Worm (Caenorhabditis elegans): ENCODE data around the gene col-37.

The col-37 gene

ce11 chrV:12170114-12170513 is 2.6 kb upstream of the col-37 start, which contains the start of gene ZK863.1:
Gene ZK863.1 (minus strand): TSS chrV:12170214.
- TF ChIP-seq lsy-2 (tag; optimal IDR thresholded peaks at IDR 0.05), result no peak
- TF ChIP-seq ceh-39 (tag; optimal IDR thresholded peaks at IDR 0.05), result no peak
- no peak for TF ChIP-seq ceh-83 (GFP tag; optimal IDR thresholded peaks at IDR 0.05)
- no peak for TF ChIP-seq ztf-11 (tag; optimal IDR thresholded peaks at IDR 0.05)
- TF ChIP-seq zip-8 (tag; optimal IDR thresholded peaks at IDR 0.05), result no peak
- no peak for TF ChIP-seq nhr-12 (tag; optimal IDR thresholded peaks at IDR 0.05)
- TF ChIP-seq bed-3 (GFP tag; optimal IDR thresholded peaks at IDR 0.05), result no peak
- TF ChIP-seq sptf-1 (tag; optimal IDR thresholded peaks at IDR 0.05), result no peak
- no peak for TF ChIP-seq pha-4 (tag; optimal IDR thresholded peaks at IDR 0.05)
- TF ChIP-seq elt-3 (tag; optimal IDR thresholded peaks at IDR 0.05), result no peak
- TF ChIP-seq cnd-1 (tag; optimal IDR thresholded peaks at IDR 0.05), result no peak
- no peak for TF ChIP-seq nhr-28 (tag; optimal IDR thresholded peaks at IDR 0.05)

- TF ChIP-seq nhr-28 (tag; optimal IDR thresholded peaks at IDR 0.05), result no peak
- no peak for TF ChIP-seq lsy-2 (tag; optimal IDR thresholded peaks at IDR 0.05)
- no peak for TF ChIP-seq nhr-12 (tag; optimal IDR thresholded peaks at IDR 0.05)
- TF ChIP-seq unc-39 (tag; optimal IDR thresholded peaks at IDR 0.05), result no peak
- no peak for TF ChIP-seq cnd-1 (tag; optimal IDR thresholded peaks at IDR 0.05)
- no peak for TF ChIP-seq nhr-76 (tag; optimal IDR thresholded peaks at IDR 0.05)
- no peak for TF ChIP-seq M03D4.4 (tag; optimal IDR thresholded peaks at IDR 0.05)
- TF ChIP-seq sem-2 (GFP tag; optimal IDR thresholded peaks at IDR 0.05), result no peak
- TF ChIP-seq ceh-43 (GFP tag; optimal IDR thresholded peaks at IDR 0.05), result no peak
- no peak for TF ChIP-seq lin-13 (tag; optimal IDR thresholded peaks at IDR 0.05)
- no peak for TF ChIP-seq sptf-1 (tag; optimal IDR thresholded peaks at IDR 0.05)
- no peak for TF ChIP-seq blmp-1 (tag; optimal IDR thresholded peaks at IDR 0.05)
- TF ChIP-seq ztf-11 (tag; optimal IDR thresholded peaks at IDR 0.05), result no peak
- no peak for TF ChIP-seq zip-8 (tag; optimal IDR thresholded peaks at IDR 0.05)
- TF ChIP-seq elt-3 (tag; optimal IDR thresholded peaks at IDR 0.05), result no peak
- no peak for TF ChIP-seq unc-62 (GFP tag; optimal IDR thresholded peaks at IDR 0.05)
- TF ChIP-seq ceh-83 (GFP tag; optimal IDR thresholded peaks at IDR 0.05), result no peak
- no peak for TF ChIP-seq mab-5 (tag; optimal IDR thresholded peaks at IDR 0.05)
- no peak for TF ChIP-seq flh-1 (GFP tag; optimal IDR thresholded peaks at IDR 0.05)
- TF ChIP-seq mep-1 (tag; optimal IDR thresholded peaks at IDR 0.05), result no peak
These were observed 522 bp downstream of the col-37 start for ce11 chrV:12167031-12167430.

- TF ChIP-seq unc-120 (tag; optimal IDR thresholded peaks at IDR 0.05; ENCODE audit: poor library complexity, severe bottlenecking), result no peak
- no peak for TF ChIP-seq pha-4 (tag; optimal IDR thresholded peaks at IDR 0.05)
- no peak for TF ChIP-seq drap-1 (GFP tag; optimal IDR thresholded peaks at IDR 0.05)
- TF ChIP-seq cnd-1 (tag; optimal IDR thresholded peaks at IDR 0.05), result no peak
- no peak for TF ChIP-seq unc-39 (tag; optimal IDR thresholded peaks at IDR 0.05)
- TF ChIP-seq lin-13 (tag; optimal IDR thresholded peaks at IDR 0.05), result no peak
- no peak for TF ChIP-seq elt-1 (tag; optimal IDR thresholded peaks at IDR 0.05; ENCODE audit: borderline replicate concordance, insufficient read depth)
- no peak for TF ChIP-seq nhr-2 (tag; optimal IDR thresholded peaks at IDR 0.05)
- TF ChIP-seq snpc-4 (tag; optimal IDR thresholded peaks at IDR 0.05), result no peak
- no peak for TF ChIP-seq ceh-39 (tag; optimal IDR thresholded peaks at IDR 0.05)
- no peak for TF ChIP-seq mab-5 (tag; optimal IDR thresholded peaks at IDR 0.05)
- TF ChIP-seq unc-62 (GFP tag; optimal IDR thresholded peaks at IDR 0.05), result no peak
- no peak for TF ChIP-seq hlh-1 (tag; optimal IDR thresholded peaks at IDR 0.05)
- TF ChIP-seq ceh-83 (GFP tag; optimal IDR thresholded peaks at IDR 0.05), result no peak
- no peak for TF ChIP-seq flh-1 (GFP tag; optimal IDR thresholded peaks at IDR 0.05)
- no peak for TF ChIP-seq nhr-28 (tag; optimal IDR thresholded peaks at IDR 0.05)
- no peak for TF ChIP-seq lsy-2 (tag; optimal IDR thresholded peaks at IDR 0.05)
- TF ChIP-seq ceh-43 (GFP tag; optimal IDR thresholded peaks at IDR 0.05), result no peak
- TF ChIP-seq M03D4.4 (tag; optimal IDR thresholded peaks at IDR 0.05), result no peak
- no peak for TF ChIP-seq blmp-1 (tag; optimal IDR thresholded peaks at IDR 0.05)
These were observed 4.6 kb downstream of the col-37 start, which contains the start of gene srj-4 for ce11 chrV:12162906-12163305. Gene srj-4 (plus strand): TSS chrV:12163206.

ce11 chrV:12162220-12162619 is 5.3 kb downstream of the col-37 start, which contains the start of gene C27A7.5:
Gene C27A7.5 (minus strand): TSS chrV:12162320.
- TF ChIP-seq ham-2 (GFP tag; optimal IDR thresholded peaks at IDR 0.05), result no peak

- TF ChIP-seq mab-5 (tag; optimal IDR thresholded peaks at IDR 0.05) (no peak), drap-1 (GFP tag; optimal IDR thresholded peaks at IDR 0.05) (no peak), M03D4.4 (tag; optimal IDR thresholded peaks at IDR 0.05) (no peak), blmp-1 (tag; optimal IDR thresholded peaks at IDR 0.05) (no peak), tbx-8 (GFP tag; optimal IDR thresholded peaks at IDR 0.05) (no peak), lin-13 (tag; optimal IDR thresholded peaks at IDR 0.05) (no peak), sem-2 (GFP tag; optimal IDR thresholded peaks at IDR 0.05) (no peak), elt-1 (tag; optimal IDR thresholded peaks at IDR 0.05; ENCODE audit: borderline replicate concordance, insufficient read depth) (no peak), lin-32 (GFP tag; optimal IDR thresholded peaks at IDR 0.05) (no peak), ceh-43 (GFP tag; optimal IDR thresholded peaks at IDR 0.05) (no peak), nhr-76 (tag; optimal IDR thresholded peaks at IDR 0.05) (no peak), ham-2 (GFP tag; optimal IDR thresholded peaks at IDR 0.05) (no peak), lsy-2 (tag; optimal IDR thresholded peaks at IDR 0.05) (no peak), bed-3 (GFP tag; optimal IDR thresholded peaks at IDR 0.05) (no peak), elt-3 (tag; optimal IDR thresholded peaks at IDR 0.05) (no peak), nhr-28 (tag; optimal IDR thresholded peaks at IDR 0.05) (no peak), ztf-11 (tag; optimal IDR thresholded peaks at IDR 0.05) (no peak), snpc-4 (tag; optimal IDR thresholded peaks at IDR 0.05) (no peak), ceh-83 (GFP tag; optimal IDR thresholded peaks at IDR 0.05) (no peak), ceh-39 (tag; optimal IDR thresholded peaks at IDR 0.05) (no peak)
These were observed 6.4 kb downstream of the col-37 start for ce11 chrV:12161157-12161556.
